ENCODE assay signal across 4 fruit fly cellular contexts in genomic region chr3R:5503789-5504387, dm6.
TF ChIP-seq lines count a peak whose summit lies in the region.

No protein-coding gene starts in this region.

- TF ChIP-seq CTCF in whole organism, embryonic (GFP tag; optimal IDR thresholded peaks at IDR 0.05; lab: Kevin White, UChicago): no peak

TF ChIP-seq in whole organism, adult, 20 proteins besides CTCF, POLR2A, EP300 and RAD21:
- TF ChIP-seq CG12768 (GFP tag; optimal IDR thresholded peaks at IDR 0.05; lab: Kevin White, UChicago): peak; percentile 6
- TF ChIP-seq cic (GFP tag; optimal IDR thresholded peaks at IDR 0.05; lab: Kevin White, UChicago): peak; percentile 53
- no peak for TF ChIP-seq pad (GFP tag; optimal IDR thresholded peaks at IDR 0.05; lab: Kevin White, UChicago)
TF ChIP-seq in whole organism, adult: peak in this region for 2.

TF ChIP-seq in whole organism, embryonic, 481 proteins besides CTCF, POLR2A, EP300 and RAD21:
- TF ChIP-seq CG15514 (GFP tag; optimal IDR thresholded peaks at IDR 0.05; lab: Kevin White, UChicago) (peak; percentile 12), Nf-YB (GFP tag; optimal IDR thresholded peaks at IDR 0.05; lab: Kevin White, UChicago) (no peak), CG12769 (tag; optimal IDR thresholded peaks at IDR 0.05; lab: Kevin White, UChicago) (peak; percentile 19), Hey (tag; optimal IDR thresholded peaks at IDR 0.05; lab: Kevin White, UChicago) (peak; percentile 99), abd-A (tag; optimal IDR thresholded peaks at IDR 0.05; lab: Kevin White, UChicago) (no peak), CG13894 (tag; optimal IDR thresholded peaks at IDR 0.05; lab: Kevin White, UChicago) (peak; percentile 64), chinmo (GFP tag; IDR thresholded peaks at IDR 0.05; lab: Robert Waterston, UW; ENCODE audit: partially characterized antibody) (0 out of 4 replicates have a peak, but pooled peaks have one; percentile 73), Deaf1 (tag; optimal IDR thresholded peaks at IDR 0.05; lab: Kevin White, UChicago) (peak; percentile 84), CG5180 (GFP tag; optimal IDR thresholded peaks at IDR 0.05; lab: Kevin White, UChicago) (peak; percentile 81), bsh (GFP tag; optimal IDR thresholded peaks at IDR 0.05; lab: Kevin White, UChicago) (no peak), odd (GFP tag; optimal IDR thresholded peaks at IDR 0.05; lab: Kevin White, UChicago) (no peak), exex (tag; optimal IDR thresholded peaks at IDR 0.05; lab: Kevin White, UChicago) (peak; percentile 70), B-H2 (GFP tag; optimal IDR thresholded peaks at IDR 0.05; lab: Kevin White, UChicago) (peak; percentile 38), CG10543 (GFP tag; optimal IDR thresholded peaks at IDR 0.05; lab: Kevin White, UChicago) (peak; percentile 43), YL-1 (GFP tag; optimal IDR thresholded peaks at IDR 0.05; lab: Kevin White, UChicago) (no peak), sug (tag; optimal IDR thresholded peaks at IDR 0.05; lab: Kevin White, UChicago) (peak; percentile 62), Med (GFP tag; lab: Kevin White, UChicago) (peak; percentile 76), CG8478 (optimal IDR thresholded peaks at IDR 0.05; lab: Kevin White, UChicago) (no peak), CG3163 (GFP tag; optimal IDR thresholded peaks at IDR 0.05; lab: Kevin White, UChicago) (no peak), mirr (GFP tag; optimal IDR thresholded peaks at IDR 0.05; lab: Kevin White, UChicago) (peak; percentile 82), jing (GFP tag; optimal IDR thresholded peaks at IDR 0.05; lab: Kevin White, UChicago) (no peak), CG34376 (GFP tag; optimal IDR thresholded peaks at IDR 0.05; lab: Kevin White, UChicago) (peak; percentile 64), CG11695 (GFP tag; IDR thresholded peaks at IDR 0.05; lab: Robert Waterston, UW) (no peak), gem (tag; optimal IDR thresholded peaks at IDR 0.05; lab: Kevin White, UChicago) (peak; percentile 76), CG9932 (GFP tag; IDR thresholded peaks at IDR 0.05; lab: Robert Waterston, UW) (no peak), ewg (GFP tag; optimal IDR thresholded peaks at IDR 0.05; lab: Kevin White, UChicago) (no peak), Doc3 (GFP tag; IDR thresholded peaks at IDR 0.05; lab: Robert Waterston, UW; ENCODE audit: partially characterized antibody) (0 out of 3 replicates have a peak, but pooled peaks have one; percentile 16)

TF ChIP-seq in whole organism, prepupa, 60 proteins besides CTCF, POLR2A, EP300 and RAD21:
- TF ChIP-seq CG6854 (GFP tag; optimal IDR thresholded peaks at IDR 0.05; lab: Kevin White, UChicago): peak; percentile 28
- TF ChIP-seq CG10669 (GFP tag; optimal IDR thresholded peaks at IDR 0.05; lab: Kevin White, UChicago): no peak
- no peak for TF ChIP-seq CG32006 (GFP tag; optimal IDR thresholded peaks at IDR 0.05; lab: Kevin White, UChicago)
- no peak for TF ChIP-seq Sox14 (GFP tag; optimal IDR thresholded peaks at IDR 0.05; lab: Kevin White, UChicago)
- TF ChIP-seq fd59A (GFP tag; optimal IDR thresholded peaks at IDR 0.05; lab: Kevin White, UChicago): no peak
- TF ChIP-seq Hr4 (GFP tag; optimal IDR thresholded peaks at IDR 0.05; lab: Kevin White, UChicago): no peak
- peak; percentile 21 for TF ChIP-seq fkh (GFP tag; optimal IDR thresholded peaks at IDR 0.05; lab: Kevin White, UChicago)
- no peak for TF ChIP-seq CG4318 (GFP tag; optimal IDR thresholded peaks at IDR 0.05; lab: Kevin White, UChicago)
- TF ChIP-seq Eip78C (GFP tag; lab: Kevin White, UChicago): peak; percentile 57

TF ChIP-seq in whole organism, wandering third instar larva, 38 proteins besides CTCF, POLR2A, EP300 and RAD21:
- no peak for TF ChIP-seq Dif (GFP tag; optimal IDR thresholded peaks at IDR 0.05; lab: Kevin White, UChicago; ENCODE audit: partially characterized antibody)
- no peak for TF ChIP-seq Rel (GFP tag; optimal IDR thresholded peaks at IDR 0.05; lab: Kevin White, UChicago)
- TF ChIP-seq Rel (tag; optimal IDR thresholded peaks at IDR 0.05; lab: Kevin White, UChicago): peak; percentile 93
- peak; percentile 40 for TF ChIP-seq HLH106 (tag; optimal IDR thresholded peaks at IDR 0.05; lab: Kevin White, UChicago)
- no peak for TF ChIP-seq woc (GFP tag; optimal IDR thresholded peaks at IDR 0.05; lab: Kevin White, UChicago)
- TF ChIP-seq h (GFP tag; optimal IDR thresholded peaks at IDR 0.05; lab: Kevin White, UChicago): peak; percentile 12
- TF ChIP-seq Jra (GFP tag; optimal IDR thresholded peaks at IDR 0.05; lab: Kevin White, UChicago): peak; percentile 39
- TF ChIP-seq Vsx2 (GFP tag; optimal IDR thresholded peaks at IDR 0.05; lab: Kevin White, UChicago; ENCODE audit: partially characterized antibody): peak; percentile 34
- TF ChIP-seq fru (GFP tag; optimal IDR thresholded peaks at IDR 0.05; lab: Kevin White, UChicago): peak; percentile 0
